Fruit fly (Drosophila melanogaster): ENCODE results near the gene CG15332.

- no peak for TF ChIP-seq CG8478 (optimal IDR thresholded peaks at IDR 0.05)
- no peak for TF ChIP-seq psq (optimal IDR thresholded peaks at IDR 0.05)
- no peak for TF ChIP-seq pan (optimal IDR thresholded peaks at IDR 0.05)
These were observed 5.2 kb upstream of the CG15332 start for dm6 chrX:7960988-7961387.

Data from whole organism.